Fruit fly (Drosophila melanogaster) whole organism, pupa: ENCODE measurements around the gene CG7606.

ENCODE experiments used
- CG12605 ChIP-seq: fragments of 200-800 bp; sonication (Bioruptor generic); IDR thresholded peaks from 2 replicates; pipeline ENCODE4 v1.3.6; 2022; ENCODE audit warnings: missing biosample characterization, missing genetic modification characterization
- CG14655 ChIP-seq: fragments of 200-800 bp; sonication (Bioruptor generic); optimal IDR thresholded peaks from 3 replicates; lab custom pipeline; 2017; ENCODE audit warnings: mild to moderate bottlenecking, missing biosample characterization, missing genetic modification reagents, missing genetic modification characterization
- CG17806 ChIP-seq: fragments of 200-800 bp; sonication (Bioruptor generic); optimal IDR thresholded peaks from 2 replicates; lab custom pipeline; 2018; ENCODE audit warnings: missing biosample characterization, mild to moderate bottlenecking, missing genetic modification characterization, moderate library complexity
- CG8301 ChIP-seq: fragments of 200-800 bp; sonication (Bioruptor generic); optimal IDR thresholded peaks from 2 replicates; lab custom pipeline; 2018; ENCODE audit warnings: missing biosample characterization, mild to moderate bottlenecking, missing genetic modification characterization
- EcR ChIP-seq: fragments of 200-800 bp; sonication (Bioruptor generic); optimal IDR thresholded peaks from 3 replicates; lab custom pipeline; 2019; ENCODE audit warnings: missing biosample characterization, missing genetic modification characterization, mild to moderate bottlenecking, moderate library complexity, missing genetic modification reagents
- Ets98B ChIP-seq: fragments of 200-800 bp; sonication (Bioruptor generic); IDR thresholded peaks from 2 replicates; pipeline ENCODE4 v1.3.6; 2022; ENCODE audit warnings: missing biosample characterization, missing genetic modification characterization
- Snoo ChIP-seq: fragments of 200-800 bp; sonication (Bioruptor generic); optimal IDR thresholded peaks from 3 replicates; lab custom pipeline; 2017; ENCODE audit warnings: missing biosample characterization, mild to moderate bottlenecking, missing genetic modification characterization, inconsistent platforms
- gl ChIP-seq: fragments of 200-800 bp; sonication (Bioruptor generic); optimal IDR thresholded peaks from 2 replicates; lab custom pipeline; 2018; ENCODE audit warnings: missing biosample characterization, mild to moderate bottlenecking, missing genetic modification characterization

DNA sequence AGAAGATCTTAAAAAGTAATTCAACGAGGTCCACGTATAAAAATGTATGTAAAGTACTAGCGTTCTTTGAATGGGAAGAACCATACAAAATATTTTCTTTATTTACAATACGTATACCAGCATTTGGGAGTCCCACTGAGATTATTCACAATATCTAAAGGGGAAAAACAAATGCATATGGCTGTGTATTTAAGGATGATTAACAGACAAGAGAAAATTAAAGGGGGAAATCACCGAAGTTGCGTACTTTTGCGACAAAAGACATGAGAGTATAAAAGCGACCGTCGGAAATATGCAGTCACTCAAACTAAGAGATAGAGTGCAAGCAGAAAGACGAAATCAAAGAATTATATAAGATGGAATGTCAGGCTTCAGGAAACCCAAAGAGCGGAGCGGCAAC, 28.6 kb downstream of the CG7606 start, which contains the start of gene AttD:
- no peak for TF ChIP-seq gl (tag; lab: Kevin White, UChicago)
- TF ChIP-seq CG12605 (GFP tag; lab: Robert Waterston, UW), result no peak
- no peak for TF ChIP-seq EcR (GFP tag; lab: Kevin White, UChicago)
- no peak for TF ChIP-seq CG8301 (tag; lab: Kevin White, UChicago)
- no peak for TF ChIP-seq CG14655 (GFP tag; lab: Kevin White, UChicago)
- TF ChIP-seq Ets98B (GFP tag; lab: Robert Waterston, UW), result no peak
- TF ChIP-seq Snoo, result no peak
- no peak for TF ChIP-seq CG17806 (tag; lab: Kevin White, UChicago)
